Worm (Caenorhabditis elegans) whole organism, L2 larva: ENCODE results near the gene nfu-1.

Source experiments
- C34F6.9 ChIP-seq: fragments of 150-350 bp; optimal IDR thresholded peaks from 2 replicates; lab custom pipeline; 2014; ENCODE audit warnings: missing biosample characterization, missing genetic modification characterization
- F13H6.1 ChIP-seq: sonication (generic microtip); optimal IDR thresholded peaks from 2 replicates; lab custom pipeline; 2016; ENCODE audit warnings: missing genetic modification characterization, missing compliant biosample characterization
- R02D3.7 ChIP-seq: fragments of 150-350 bp; optimal IDR thresholded peaks from 2 replicates; lab custom pipeline; 2014; ENCODE audit warnings: missing biosample characterization, missing genetic modification characterization
- Y55F3AM.14 ChIP-seq: fragments of 200-800 bp; sonication (Bioruptor generic); optimal IDR thresholded peaks from 2 replicates; lab custom pipeline; 2018; ENCODE audit warnings: mild to moderate bottlenecking, missing genetic modification characterization, missing compliant biosample characterization
- crh-2 ChIP-seq: sonication (generic microtip); optimal IDR thresholded peaks from 2 replicates; lab custom pipeline; 2017; ENCODE audit warnings: missing biosample characterization, missing genetic modification characterization
- egl-27 ChIP-seq: sonication (generic microtip); optimal IDR thresholded peaks from 3 replicates; lab custom pipeline; 2017; ENCODE audit warnings: missing biosample characterization, missing genetic modification reagents, missing genetic modification characterization
- elt-3 ChIP-seq: sonication (generic microtip); optimal IDR thresholded peaks from 2 replicates; lab custom pipeline; 2017; ENCODE audit warnings: missing biosample characterization, missing genetic modification characterization
- fos-1 ChIP-seq: fragments of 150-350 bp; optimal IDR thresholded peaks from 2 replicates; lab custom pipeline; 2014; ENCODE audit warnings: missing biosample characterization, missing genetic modification characterization
- gmeb-1 ChIP-seq: fragments of 150-350 bp; optimal IDR thresholded peaks from 2 replicates; lab custom pipeline; 2014; ENCODE audit warnings: missing biosample characterization, missing genetic modification characterization
- lin-11 ChIP-seq: fragments of 150-350 bp; sonication (generic microtip); optimal IDR thresholded peaks from 2 replicates; lab custom pipeline; 2014; ENCODE audit warnings: missing biosample characterization, missing genetic modification characterization, inconsistent platforms, mixed read lengths
- lin-13 ChIP-seq: fragments of 150-350 bp; optimal IDR thresholded peaks from 2 replicates; lab custom pipeline; 2014; ENCODE audit warnings: missing biosample characterization, missing genetic modification reagents, missing genetic modification characterization
- lsy-2 ChIP-seq, 2 experiments: fragments of 150-350 bp in 1 of 2; sonication (generic microtip) in 1 of 2; optimal IDR thresholded peaks; 2 replicates each; lab custom pipeline; 2014 to 2017; ENCODE audit warnings: missing biosample characterization in 2 of 2, missing genetic modification characterization in 2 of 2
- mab-5 ChIP-seq: fragments of 150-350 bp; optimal IDR thresholded peaks from 2 replicates; lab custom pipeline; 2014; ENCODE audit warnings: missing biosample characterization, missing genetic modification characterization
- mbf-1 ChIP-seq: sonication (generic microtip); optimal IDR thresholded peaks from 2 replicates; lab custom pipeline; 2017; ENCODE audit warnings: missing biosample characterization, missing genetic modification characterization
- mdl-1 ChIP-seq, 2 experiments: fragments of 150-350 bp in 1 of 2; sonication (generic microtip) in 1 of 2; optimal IDR thresholded peaks; 2 replicates each; lab custom pipeline; 2017; ENCODE audit warnings: missing biosample characterization in 2 of 2, missing genetic modification characterization in 2 of 2
- nhr-10 ChIP-seq: sonication (generic microtip); optimal IDR thresholded peaks from 2 replicates; lab custom pipeline; 2017; ENCODE audit warnings: missing biosample characterization, missing genetic modification characterization
- nhr-12 ChIP-seq: fragments of 150-350 bp; optimal IDR thresholded peaks from 2 replicates; lab custom pipeline; 2014; ENCODE audit warnings: missing biosample characterization, missing genetic modification characterization
- nhr-129 ChIP-seq: fragments of 150-350 bp; optimal IDR thresholded peaks from 2 replicates; lab custom pipeline; 2014; ENCODE audit warnings: missing biosample characterization, missing genetic modification characterization
- nhr-21 ChIP-seq: fragments of 150-350 bp; optimal IDR thresholded peaks from 2 replicates; lab custom pipeline; 2014; ENCODE audit warnings: missing biosample characterization, missing genetic modification characterization
- nhr-6 ChIP-seq: fragments of 150-350 bp; optimal IDR thresholded peaks from 2 replicates; lab custom pipeline; 2014; ENCODE audit warnings: missing biosample characterization, missing genetic modification characterization
- nhr-77 ChIP-seq: fragments of 150-350 bp; optimal IDR thresholded peaks from 2 replicates; lab custom pipeline; 2014; ENCODE audit warnings: missing biosample characterization, missing genetic modification characterization
- sem-4 ChIP-seq: fragments of 150-350 bp; optimal IDR thresholded peaks from 2 replicates; lab custom pipeline; 2014; ENCODE audit warnings: missing biosample characterization, missing genetic modification reagents, missing genetic modification characterization
- sma-3 ChIP-seq: sonication (generic microtip); optimal IDR thresholded peaks from 2 replicates; lab custom pipeline; 2016; ENCODE audit warnings: missing genetic modification reagents, missing genetic modification characterization, missing compliant biosample characterization
- sma-9 ChIP-seq, 2 experiments: fragments of 150-350 bp in 1 of 2; sonication (generic microtip) in 1 of 2; optimal IDR thresholded peaks; 2 replicates each; lab custom pipeline; 2014 to 2016; ENCODE audit warnings: missing genetic modification characterization in 2 of 2, mild to moderate bottlenecking in 1 of 2, missing biosample characterization in 1 of 2, missing compliant biosample characterization in 1 of 2, missing genetic modification reagents in 1 of 2, moderate library complexity in 1 of 2
- snpc-4 ChIP-seq: fragments of 150-350 bp; optimal IDR thresholded peaks from 2 replicates; lab custom pipeline; 2014; ENCODE audit warnings: missing biosample characterization, missing genetic modification characterization
- unc-39 ChIP-seq: fragments of 150-350 bp; optimal IDR thresholded peaks from 2 replicates; lab custom pipeline; 2014; ENCODE audit warnings: missing biosample characterization, missing genetic modification characterization
- unc-55 ChIP-seq: fragments of 150-350 bp; sonication (generic microtip); optimal IDR thresholded peaks from 3 replicates; lab custom pipeline; 2014; ENCODE audit warnings: missing biosample characterization, missing genetic modification reagents, missing genetic modification characterization
- zag-1 ChIP-seq: fragments of 150-350 bp; optimal IDR thresholded peaks from 2 replicates; lab custom pipeline; 2014; ENCODE audit warnings: missing biosample characterization, missing genetic modification characterization
- ztf-11 ChIP-seq: sonication (generic microtip); optimal IDR thresholded peaks from 2 replicates; lab custom pipeline; 2017; ENCODE audit warnings: missing biosample characterization, missing genetic modification characterization
- ztf-4 ChIP-seq: fragments of 150-350 bp; optimal IDR thresholded peaks from 2 replicates; lab custom pipeline; 2014; ENCODE audit warnings: missing biosample characterization, missing genetic modification characterization

nfu-1 gene

ce11 chrIV:10394858-10395257 lies 7.6 kb downstream of the nfu-1 start, which contains the start of gene R10H10.4:
TSS of gene R10H10.4 (minus strand) at chrIV:10394958.
- no peak for TF ChIP-seq lin-11 (tag; lab: Kevin White, UChicago)
- no peak for TF ChIP-seq lin-13 (GFP tag; lab: Kevin White, UChicago)
- no peak for TF ChIP-seq F13H6.1 (tag; lab: Kevin White, UChicago)
- TF ChIP-seq mdl-1 (tag; optimal IDR thresholded peaks at IDR 0.05; lab: Kevin White, UChicago): no peak

DNA sequence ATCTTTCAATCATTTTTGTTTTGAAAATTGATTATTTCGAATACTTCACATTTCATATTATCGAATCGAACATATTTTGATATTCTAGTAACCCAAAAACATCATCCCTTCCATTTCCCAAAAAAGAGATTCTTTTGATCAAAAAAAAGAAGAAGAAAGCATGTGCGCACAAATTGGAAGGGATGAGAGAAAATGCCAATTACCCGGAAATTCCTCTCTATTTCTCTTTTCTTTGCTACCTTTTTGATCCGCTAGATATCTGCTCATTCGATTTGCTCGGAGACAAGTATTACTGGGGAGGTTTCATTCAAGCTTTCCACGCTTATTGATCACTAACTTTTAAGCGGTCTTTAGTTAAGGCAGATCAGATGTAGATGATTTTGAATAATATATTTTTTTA lies 9.6 kb downstream of the nfu-1 start:
- TF ChIP-seq C34F6.9 (tag; lab: Kevin White, UChicago): peak; percentile 3
- TF ChIP-seq lsy-2 (tag; optimal IDR thresholded peaks at IDR 0.05; lab: Kevin White, UChicago): no peak
- no peak for TF ChIP-seq gmeb-1 (tag; lab: Kevin White, UChicago)
- TF ChIP-seq R02D3.7 (tag; lab: Kevin White, UChicago): no peak

- TF ChIP-seq sem-4 (tag; lab: Kevin White, UChicago) (peak; percentile 36), mab-5 (tag; lab: Kevin White, UChicago) (no peak), C34F6.9 (tag; lab: Kevin White, UChicago) (peak; percentile 15), sma-9 (GFP tag; optimal IDR thresholded peaks at IDR 0.05; lab: Kevin White, UChicago) (peak; percentile 13), sma-9 (tag; optimal IDR thresholded peaks at IDR 0.05; lab: Kevin White, UChicago) (no peak), lsy-2 (tag; optimal IDR thresholded peaks at IDR 0.05; lab: Kevin White, UChicago) (peak in 1 of 2 experiments; percentile 6)
These were observed 11.0 kb downstream of the nfu-1 start for ce11 chrIV:10398244-10398643.

DNA sequence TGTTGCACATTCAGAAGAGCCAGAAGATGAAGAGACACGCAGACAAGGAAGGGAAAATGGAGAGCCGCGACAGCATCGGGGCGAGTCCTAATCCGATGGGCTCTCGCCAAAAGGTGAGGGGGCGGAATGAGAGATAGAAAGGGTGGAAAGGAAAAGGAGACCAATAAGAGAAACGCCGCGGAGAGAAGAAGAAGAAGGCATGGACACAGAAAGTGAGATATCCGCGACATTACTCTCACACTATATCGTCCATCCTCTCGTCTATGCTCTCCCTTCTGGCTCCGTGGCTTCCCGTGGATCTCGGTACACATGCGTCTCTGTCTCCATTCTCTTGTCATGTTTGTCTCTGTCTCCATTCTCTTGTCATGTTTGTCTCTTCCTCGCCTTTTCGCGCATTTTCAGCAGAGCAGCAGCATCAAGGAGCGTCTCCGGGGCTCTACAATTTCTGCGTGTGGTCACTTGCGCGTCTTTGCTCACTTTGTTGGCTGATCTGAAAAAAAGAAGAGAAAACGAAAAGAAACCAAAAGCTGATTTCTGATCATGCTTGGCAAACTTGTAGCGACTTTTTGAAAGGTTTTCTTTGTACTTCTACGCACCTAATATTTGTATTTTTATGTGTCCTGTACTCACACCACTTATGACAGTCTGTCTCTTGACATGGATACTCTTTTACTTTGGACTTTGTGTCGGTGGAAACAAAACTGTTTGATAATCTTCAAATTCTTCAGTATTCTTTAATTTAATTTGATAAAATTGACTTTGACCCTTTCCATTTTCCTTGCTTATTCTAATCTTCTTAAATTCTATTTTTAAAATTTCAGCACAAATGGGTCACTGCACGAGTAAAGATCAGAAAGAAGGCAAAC lies 16.2 kb downstream of the nfu-1 start, which contains the start of gene gpa-7:
Gene gpa-7, plus strand, starts transcription at position 816 of the 866 bp plus-strand sequence.
- TF ChIP-seq zag-1 (tag; lab: Kevin White, UChicago) (peak; percentile 85), mbf-1 (tag; lab: Kevin White, UChicago) (no peak), F13H6.1 (tag; lab: Kevin White, UChicago) (peak; percentile 91), lsy-2 (tag; optimal IDR thresholded peaks at IDR 0.05; lab: Kevin White, UChicago) (peak; percentile 25 to 62), lin-11 (tag; lab: Kevin White, UChicago) (peak; percentile 69), ztf-11 (tag; lab: Kevin White, UChicago) (no peak), unc-55 (peak; percentile 67), sma-9 (GFP tag; optimal IDR thresholded peaks at IDR 0.05; lab: Kevin White, UChicago) (peak; percentile 82), sma-9 (tag; optimal IDR thresholded peaks at IDR 0.05; lab: Kevin White, UChicago) (no peak), mdl-1 (tag; optimal IDR thresholded peaks at IDR 0.05; lab: Kevin White, UChicago) (peak; percentile 32 to 35), C34F6.9 (tag; lab: Kevin White, UChicago) (peak; percentile 84), nhr-21 (peak; percentile 22), nhr-6 (tag; lab: Kevin White, UChicago) (peak; percentile 56), nhr-12 (no peak), unc-39 (tag; lab: Kevin White, UChicago) (no peak), ztf-4 (tag; lab: Kevin White, UChicago) (peak; percentile 18), Y55F3AM.14 (GFP tag; lab: Kevin White, UChicago) (peak; percentile 22), sem-4 (tag; lab: Kevin White, UChicago) (peak; percentile 52), egl-27 (tag; lab: Kevin White, UChicago) (peak; percentile 22), snpc-4 (tag; lab: Kevin White, UChicago) (peak; percentile 38), fos-1 (tag; lab: Kevin White, UChicago) (peak; percentile 27), nhr-10 (tag; lab: Kevin White, UChicago) (no peak), lin-13 (GFP tag; lab: Kevin White, UChicago) (peak; percentile 28), nhr-129 (tag; lab: Kevin White, UChicago) (peak; percentile 78), crh-2 (tag; lab: Kevin White, UChicago) (peak; percentile 59)
- TF ChIP-seq, all 48 proteins: peak for 19

DNA sequence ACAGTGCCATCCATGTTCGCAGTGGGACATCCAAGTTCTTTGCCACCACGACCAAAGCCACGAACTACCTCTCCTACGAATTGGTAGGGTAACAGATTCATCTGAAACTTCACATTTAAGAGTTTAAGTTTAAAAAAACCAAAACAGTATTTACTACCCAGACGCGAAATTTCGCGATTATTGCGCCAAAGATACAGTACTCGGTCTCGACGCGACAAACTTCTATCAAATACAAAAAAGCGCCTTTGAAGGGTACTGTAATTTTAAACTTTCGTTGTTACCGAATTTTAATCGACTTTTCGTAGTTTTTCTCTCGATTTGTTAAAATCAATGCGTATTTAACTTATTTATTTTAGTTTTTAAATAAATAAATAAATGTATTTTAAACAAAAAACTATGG lies 22.2 kb downstream of the nfu-1 start, which contains the start of gene rfk-1:
Gene rfk-1, minus strand, starts transcription at position 101 of the 400 bp plus-strand sequence.
- TF ChIP-seq crh-2 (tag; lab: Kevin White, UChicago) (no peak), elt-3 (tag; lab: Kevin White, UChicago) (no peak), nhr-77 (tag; lab: Kevin White, UChicago) (no peak), F13H6.1 (tag; lab: Kevin White, UChicago) (no peak), sma-3 (GFP tag; lab: Kevin White, UChicago) (no peak), unc-39 (tag; lab: Kevin White, UChicago) (no peak), nhr-12 (no peak), nhr-129 (tag; lab: Kevin White, UChicago) (no peak)
